Worm (Caenorhabditis elegans) whole organism, L1 larva: ENCODE data around the gene tbx-40.

ENCODE experiments used
- jun-1 ChIP-seq: fragments of 150-350 bp; optimal IDR thresholded peaks from 2 replicates; lab custom pipeline; 2014; ENCODE audit warnings: missing biosample characterization, missing genetic modification reagents, missing genetic modification characterization
- nhr-28 ChIP-seq: fragments of 150-350 bp; optimal IDR thresholded peaks from 2 replicates; lab custom pipeline; 2014; ENCODE audit warnings: missing biosample characterization, missing genetic modification characterization

ce11 chrIV:15291607-15292006 is 36.4 kb downstream of the tbx-40 start, which contains the start of gene pqn-91:
- TF ChIP-seq nhr-28 (tag; lab: Kevin White, UChicago): no peak
- TF ChIP-seq jun-1 (tag; lab: Kevin White, UChicago): no peak
